Fruit fly (Drosophila melanogaster): ENCODE data around the gene Vml.

Gene Vml

DNA sequence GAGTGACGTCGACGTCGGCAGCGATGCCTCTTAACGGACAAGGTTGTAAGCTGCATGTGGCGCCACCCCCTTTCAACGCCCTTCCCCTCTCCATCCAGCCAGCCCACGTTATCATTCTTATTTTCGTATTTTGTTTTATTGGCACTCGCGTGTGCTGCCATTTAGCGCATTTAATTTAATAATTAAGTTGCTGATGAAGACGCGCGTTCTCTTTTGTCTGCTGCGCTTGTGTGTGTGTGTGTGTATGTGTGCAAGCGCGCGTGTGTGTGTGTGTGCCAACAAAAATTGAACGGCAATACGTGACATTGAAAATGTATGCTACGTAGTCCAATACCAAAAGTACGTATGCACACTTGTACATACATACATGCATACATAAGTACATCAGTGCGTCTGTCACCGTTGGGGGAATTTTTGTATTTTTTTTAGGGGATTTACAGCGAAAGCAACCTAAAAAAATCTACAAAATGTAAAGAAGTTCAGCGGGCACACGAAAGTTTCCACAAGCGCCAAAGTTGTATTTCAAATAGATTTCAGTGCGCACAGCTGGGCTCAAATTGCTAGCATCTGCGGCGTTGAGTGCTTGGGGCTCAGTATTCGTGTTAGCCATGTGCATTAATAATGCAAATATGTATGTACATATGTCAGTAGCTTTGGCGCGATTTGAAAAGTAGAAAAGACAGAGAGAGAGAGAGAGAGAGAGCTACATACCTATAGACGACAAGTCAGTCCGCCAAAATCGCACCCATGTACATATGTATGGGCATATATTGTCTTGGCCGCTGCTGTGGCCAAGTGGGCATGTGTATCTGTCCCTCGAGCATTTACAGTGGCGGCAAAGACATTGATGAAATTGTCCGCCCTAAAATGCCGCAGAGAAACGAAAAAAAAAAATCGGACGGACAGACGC lies 26.2 kb downstream of the Vml start (continued):
- TF ChIP-seq chif (GFP tag; optimal IDR thresholded peaks at IDR 0.05) (peak; percentile 78 to 86), hbn (GFP tag; IDR thresholded peaks at IDR 0.05; ENCODE audit: partially characterized antibody) (no peak), bowl (GFP tag; IDR thresholded peaks at IDR 0.05) (peak; percentile 54; the same call in 1 of the 2 replicates), Gsc (GFP tag; IDR thresholded peaks at IDR 0.05) (peak; percentile 71), CG9797 (GFP tag; optimal IDR thresholded peaks at IDR 0.05) (no peak), Elba2 (GFP tag; optimal IDR thresholded peaks at IDR 0.05) (no peak), pb (GFP tag; optimal IDR thresholded peaks at IDR 0.05) (peak; percentile 82), ab (GFP tag; optimal IDR thresholded peaks at IDR 0.05) (peak; percentile 51), hkb (optimal IDR thresholded peaks at IDR 0.05) (no peak), hkb (GFP tag; IDR thresholded peaks at IDR 0.05) (peak; percentile 85), sc (optimal IDR thresholded peaks at IDR 0.05) (no peak), sc (GFP tag; optimal IDR thresholded peaks at IDR 0.05) (peak; percentile 69), Jarid2 (GFP tag; optimal IDR thresholded peaks at IDR 0.05) (peak; percentile 52), Oli (tag; optimal IDR thresholded peaks at IDR 0.05) (peak; percentile 88), Lhr (GFP tag; optimal IDR thresholded peaks at IDR 0.05) (peak; percentile 52), phol (tag; optimal IDR thresholded peaks at IDR 0.05) (peak; percentile 87), fd64A (GFP tag; optimal IDR thresholded peaks at IDR 0.05) (peak; percentile 58), wor (GFP tag; IDR thresholded peaks at IDR 0.05) (peak; percentile 78), CG12659 (GFP tag; optimal IDR thresholded peaks at IDR 0.05) (peak; percentile 85), C15 (GFP tag; IDR thresholded peaks at IDR 0.05) (peak; percentile 59; the same call in 1 of the 3 replicates), Six4 (GFP tag; optimal IDR thresholded peaks at IDR 0.05) (peak; percentile 75), CG7357 (GFP tag; IDR thresholded peaks at IDR 0.05) (peak; percentile 77), CG31388 (GFP tag; optimal IDR thresholded peaks at IDR 0.05) (no peak), gsb-n (tag; optimal IDR thresholded peaks at IDR 0.05) (peak; percentile 57), btn (GFP tag; optimal IDR thresholded peaks at IDR 0.05) (peak; percentile 50), Antp (GFP tag; optimal IDR thresholded peaks at IDR 0.05) (peak; percentile 89), CG30431 (GFP tag; optimal IDR thresholded peaks at IDR 0.05) (peak; percentile 79), shn (GFP tag; optimal IDR thresholded peaks at IDR 0.05) (peak; percentile 84), Gug (GFP tag; IDR thresholded peaks at IDR 0.05) (peak; percentile 76), CG3726 (GFP tag; IDR thresholded peaks at IDR 0.05) (peak; percentile 78), CG42726 (GFP tag; IDR thresholded peaks at IDR 0.05; ENCODE audit: partially characterized antibody) (no peak), Fer1 (GFP tag; optimal IDR thresholded peaks at IDR 0.05) (peak; percentile 80), Fer2 (tag; optimal IDR thresholded peaks at IDR 0.05) (peak; percentile 60), sqz (GFP tag; optimal IDR thresholded peaks at IDR 0.05) (peak; percentile 76), B-H2 (GFP tag; optimal IDR thresholded peaks at IDR 0.05) (no peak), CG18619 (GFP tag; optimal IDR thresholded peaks at IDR 0.05) (peak; percentile 74), Spps (tag; optimal IDR thresholded peaks at IDR 0.05) (peak; percentile 55), grn (GFP tag; optimal IDR thresholded peaks at IDR 0.05) (no peak), CG16815 (GFP tag; optimal IDR thresholded peaks at IDR 0.05) (peak; percentile 75), CG34376 (GFP tag; optimal IDR thresholded peaks at IDR 0.05) (peak; percentile 4), CG8388 (GFP tag; optimal IDR thresholded peaks at IDR 0.05) (peak; percentile 82), peb (GFP tag; IDR thresholded peaks at IDR 0.05) (peak; percentile 71), CG10267 (tag; optimal IDR thresholded peaks at IDR 0.05) (peak; percentile 64), CG10979 (tag; optimal IDR thresholded peaks at IDR 0.05) (peak; percentile 84), CG8765 (GFP tag; IDR thresholded peaks at IDR 0.05) (peak; percentile 68), insv (GFP tag; optimal IDR thresholded peaks at IDR 0.05) (peak in 1 of 2 experiments; percentile 22), CG4854 (GFP tag; optimal IDR thresholded peaks at IDR 0.05) (peak; percentile 30), CG31224 (GFP tag; IDR thresholded peaks at IDR 0.05) (peak; percentile 68; the same call in 1 of the 2 replicates), CG10274 (GFP tag; optimal IDR thresholded peaks at IDR 0.05) (peak; percentile 62)

Measured in whole organism, embryonic.